Fruit fly (Drosophila melanogaster) whole organism, adult: ENCODE data around the gene Or82a.

Experiments used
- CG11617 ChIP-seq: fragments of 200-800 bp; sonication (Bioruptor generic); optimal IDR thresholded peaks from 2 replicates; lab custom pipeline; 2017; ENCODE audit warnings: mild to moderate bottlenecking, missing biosample characterization, missing genetic modification reagents, missing genetic modification characterization
- CG12768 ChIP-seq: fragments of 200-800 bp; sonication (Bioruptor generic); optimal IDR thresholded peaks from 2 replicates; lab custom pipeline; 2017; ENCODE audit warnings: missing biosample characterization, missing genetic modification characterization, mild to moderate bottlenecking, moderate library complexity, missing genetic modification reagents
- CG14711 ChIP-seq: fragments of 200-800 bp; sonication (Bioruptor generic); optimal IDR thresholded peaks from 2 replicates; lab custom pipeline; 2018; ENCODE audit warnings: missing biosample characterization, mild to moderate bottlenecking, missing genetic modification characterization, moderate library complexity
- CG1620 ChIP-seq: fragments of 200-800 bp; sonication (Bioruptor generic); optimal IDR thresholded peaks from 2 replicates; lab custom pipeline; 2016; ENCODE audit warnings: missing biosample characterization, missing genetic modification characterization
- CG33017 ChIP-seq: fragments of 200-800 bp; sonication (Bioruptor generic); optimal IDR thresholded peaks from 2 replicates; lab custom pipeline; 2018; ENCODE audit warnings: missing biosample characterization, mild to moderate bottlenecking, missing genetic modification characterization, moderate library complexity
- CG5204 ChIP-seq: fragments of 200-800 bp; sonication (Bioruptor generic); optimal IDR thresholded peaks from 2 replicates; lab custom pipeline; 2016; ENCODE audit warnings: missing biosample characterization, missing genetic modification characterization
- CG7045 ChIP-seq: fragments of 200-800 bp; sonication (Bioruptor generic); optimal IDR thresholded peaks from 2 replicates; lab custom pipeline; 2017; ENCODE audit warnings: missing biosample characterization, mild to moderate bottlenecking, missing genetic modification characterization
- CG7101 ChIP-seq: fragments of 200-800 bp; sonication (Bioruptor generic); optimal IDR thresholded peaks from 2 replicates; lab custom pipeline; 2018; ENCODE audit warnings: missing biosample characterization, mild to moderate bottlenecking, missing genetic modification characterization, moderate library complexity
- Clk ChIP-seq: fragments of 200-800 bp; sonication (Bioruptor generic); optimal IDR thresholded peaks from 2 replicates; lab custom pipeline; 2017; ENCODE audit warnings: missing biosample characterization, missing genetic modification characterization
- Crg-1 ChIP-seq: fragments of 200-800 bp; sonication (Bioruptor generic); optimal IDR thresholded peaks from 2 replicates; lab custom pipeline; 2016; ENCODE audit warnings: missing biosample characterization, missing genetic modification characterization
- Hr96 ChIP-seq: fragments of 200-800 bp; sonication (Bioruptor generic); optimal IDR thresholded peaks from 2 replicates; lab custom pipeline; 2016; ENCODE audit warnings: missing biosample characterization, missing genetic modification characterization
- Mnt ChIP-seq: fragments of 200-800 bp; sonication (Bioruptor generic); optimal IDR thresholded peaks from 2 replicates; lab custom pipeline; 2016; ENCODE audit warnings: missing biosample characterization, mild to moderate bottlenecking, missing genetic modification characterization
- bab1 ChIP-seq: fragments of 200-800 bp; sonication (Bioruptor generic); optimal IDR thresholded peaks from 3 replicates; lab custom pipeline; 2019; ENCODE audit warnings: missing biosample characterization, mild to moderate bottlenecking, missing genetic modification characterization, moderate library complexity
- cic ChIP-seq: fragments of 200-800 bp; sonication (Bioruptor generic); optimal IDR thresholded peaks from 2 replicates; lab custom pipeline; 2017; ENCODE audit warnings: missing biosample characterization, mild to moderate bottlenecking, missing genetic modification characterization, moderate library complexity
- cnc ChIP-seq, 2 experiments: fragments of >200 bp; optimal IDR thresholded peaks; 2 replicates each; lab custom pipeline; 2017
- kay ChIP-seq: fragments of 200-800 bp; sonication (Bioruptor generic); peaks from one replicate; lab custom pipeline; 2016; ENCODE audit warnings: missing biosample characterization, missing genetic modification characterization, borderline replicate concordance
- ovo ChIP-seq: fragments of 200-800 bp; sonication (Bioruptor generic); optimal IDR thresholded peaks from 2 replicates; lab custom pipeline; 2016; ENCODE audit warnings: missing biosample characterization, missing genetic modification characterization
- pad ChIP-seq: fragments of 200-800 bp; sonication (Bioruptor generic); optimal IDR thresholded peaks from 3 replicates; lab custom pipeline; 2017; ENCODE audit warnings: missing biosample characterization, missing genetic modification characterization, mild to moderate bottlenecking, moderate library complexity, missing genetic modification reagents
- tj ChIP-seq: fragments of 200-800 bp; sonication (Bioruptor generic); optimal IDR thresholded peaks from 3 replicates; lab custom pipeline; 2017; ENCODE audit warnings: missing biosample characterization, mild to moderate bottlenecking, missing genetic modification characterization, moderate library complexity
- toe ChIP-seq: fragments of 200-800 bp; sonication (Bioruptor generic); optimal IDR thresholded peaks from 2 replicates; lab custom pipeline; 2016; ENCODE audit warnings: missing biosample characterization, missing genetic modification characterization

Gene Or82a

dm6 chr3R:4246578-4247070 lies 10.1 kb upstream of the Or82a start, which contains the start of gene TwdlF:
Gene TwdlF (plus strand): TSS chr3R:4247020.
- TF ChIP-seq CG33017 (tag; lab: Kevin White, UChicago) (no peak), Mnt (GFP tag; lab: Kevin White, UChicago) (no peak), bab1 (GFP tag; lab: Kevin White, UChicago) (no peak), ovo (GFP tag; lab: Kevin White, UChicago) (no peak), Clk (GFP tag; lab: Kevin White, UChicago) (no peak), cnc (optimal IDR thresholded peaks at IDR 0.05; lab: Kevin White, UChicago) (no peak), toe (GFP tag; lab: Kevin White, UChicago) (no peak), CG11617 (GFP tag; lab: Kevin White, UChicago) (no peak), tj (GFP tag; lab: Kevin White, UChicago) (no peak), pad (GFP tag; lab: Kevin White, UChicago) (no peak), CG14711 (tag; lab: Kevin White, UChicago) (no peak), CG5204 (GFP tag; lab: Kevin White, UChicago) (no peak)

DNA sequence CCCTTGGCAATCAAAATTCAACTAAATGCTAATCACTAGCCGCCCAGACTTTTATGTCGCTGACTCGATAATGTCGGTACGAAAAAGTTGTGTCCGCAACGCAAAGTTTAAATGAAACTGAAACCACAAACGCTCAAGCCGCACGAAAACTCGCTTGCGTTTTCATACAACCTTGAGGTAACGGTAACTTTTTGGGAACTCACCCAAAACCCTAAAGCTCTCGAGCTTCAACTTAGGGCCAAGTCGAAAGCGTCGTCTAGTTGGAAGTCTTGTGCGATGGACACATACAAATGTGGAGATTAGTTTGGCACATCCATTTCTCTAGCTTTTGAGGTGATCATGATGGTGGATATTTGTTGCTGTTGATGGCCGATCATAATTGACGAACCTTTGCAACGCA lies 6.8 kb upstream of the Or82a start:
- TF ChIP-seq tj (GFP tag; lab: Kevin White, UChicago), result no peak
- TF ChIP-seq CG7101 (tag; lab: Kevin White, UChicago), result no peak
- no peak for TF ChIP-seq CG1620 (GFP tag; lab: Kevin White, UChicago)
- TF ChIP-seq kay, result no peak
- no peak for TF ChIP-seq CG14711 (tag; lab: Kevin White, UChicago)
- TF ChIP-seq pad (GFP tag; lab: Kevin White, UChicago), result no peak

DNA sequence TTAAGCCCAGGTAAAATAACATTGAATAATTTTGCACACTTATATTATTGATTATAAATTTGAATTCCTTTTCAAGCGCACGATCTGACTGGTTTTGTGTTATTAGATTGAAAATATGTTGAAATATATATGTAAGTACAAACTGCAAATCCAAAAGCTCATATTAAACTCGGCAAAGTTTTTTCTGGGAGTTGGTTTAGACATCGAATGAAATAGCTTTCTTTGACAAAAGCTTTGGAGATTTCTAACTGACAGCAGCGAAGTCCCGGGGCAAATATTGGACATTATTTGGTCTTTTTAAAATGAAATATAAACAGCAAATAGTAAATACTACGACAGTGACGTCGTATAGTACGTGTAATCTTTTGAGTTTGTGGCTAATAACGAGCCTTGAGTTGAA lies 5.5 kb upstream of the Or82a start, which contains the start of gene TwdlG:
Gene TwdlG (minus strand): TSS at position 101 of the 400 bp plus-strand sequence.
- TF ChIP-seq pad (GFP tag; lab: Kevin White, UChicago), result no peak
- TF ChIP-seq kay, result peak; percentile 74
- no peak for TF ChIP-seq CG12768
- TF ChIP-seq CG33017 (tag; lab: Kevin White, UChicago), result no peak

dm6 chr3R:4252943-4253342 lies 3.8 kb upstream of the Or82a start, which contains the start of gene CG14644:
Gene CG14644 (minus strand): TSS chr3R:4253043.
- no peak for TF ChIP-seq CG1620 (GFP tag; lab: Kevin White, UChicago)
- TF ChIP-seq CG14711 (tag; lab: Kevin White, UChicago), result no peak
- no peak for TF ChIP-seq tj (GFP tag; lab: Kevin White, UChicago)
- TF ChIP-seq ovo (GFP tag; lab: Kevin White, UChicago), result no peak
- TF ChIP-seq Crg-1, result no peak
- TF ChIP-seq cnc (optimal IDR thresholded peaks at IDR 0.05; lab: Kevin White, UChicago), result no peak

DNA sequence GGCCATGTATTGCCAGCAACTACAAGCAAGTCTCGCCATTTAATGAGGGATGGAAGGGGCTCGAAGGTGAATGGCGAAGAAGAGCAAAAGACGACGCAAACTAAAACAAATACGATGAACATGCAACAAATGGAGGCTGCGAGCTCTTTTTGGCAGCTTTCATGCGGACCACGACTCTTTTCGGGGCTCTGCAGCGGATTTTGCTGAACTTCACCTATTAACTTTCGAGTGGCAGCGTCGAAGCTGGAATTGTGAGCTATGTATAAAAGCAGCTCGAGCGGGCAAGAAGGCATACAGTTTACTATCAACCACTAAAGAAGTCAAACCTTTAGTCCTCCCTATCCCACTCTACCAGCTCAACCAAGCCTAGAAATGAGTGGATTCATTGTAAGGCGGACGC lies 2.4 kb upstream of the Or82a start, which contains the start of gene TwdlV:
Gene TwdlV (plus strand): TSS at position 301 of the 400 bp plus-strand sequence.
- TF ChIP-seq CG5204 (GFP tag; lab: Kevin White, UChicago) (no peak), kay (no peak), CG7101 (tag; lab: Kevin White, UChicago) (no peak), bab1 (GFP tag; lab: Kevin White, UChicago) (no peak), pad (GFP tag; lab: Kevin White, UChicago) (no peak), tj (GFP tag; lab: Kevin White, UChicago) (no peak), CG12768 (no peak)

DNA sequence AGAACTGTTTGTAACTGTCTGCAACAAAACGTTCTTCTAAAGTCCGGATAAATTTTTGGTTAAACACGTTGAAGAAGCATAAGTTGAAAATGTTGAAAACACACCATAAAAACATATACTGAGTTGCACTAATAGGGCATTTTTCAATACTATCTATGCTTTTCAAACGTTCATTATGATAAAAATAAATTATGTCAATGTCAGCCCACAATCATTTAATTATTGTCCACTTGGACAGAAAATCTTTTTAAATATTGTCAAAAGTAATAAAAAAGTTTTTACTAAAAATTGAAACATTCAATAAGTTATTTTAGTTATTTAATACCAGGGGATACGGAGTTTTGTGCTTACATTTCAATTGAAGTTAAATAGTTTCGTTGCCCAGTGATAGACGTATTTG lies 9.7 kb downstream of the Or82a start, which contains the start of gene CG1092:
Gene CG1092 (plus strand): TSS at position 301 of the 400 bp plus-strand sequence.
- peak; percentile 17 for TF ChIP-seq kay
- TF ChIP-seq CG1620 (GFP tag; lab: Kevin White, UChicago), result no peak
- no peak for TF ChIP-seq bab1 (GFP tag; lab: Kevin White, UChicago)

dm6 chr3R:4268339-4268738 lies 11.6 kb downstream of the Or82a start:
- TF ChIP-seq tj (GFP tag; lab: Kevin White, UChicago) (no peak), Clk (GFP tag; lab: Kevin White, UChicago) (no peak), CG14711 (tag; lab: Kevin White, UChicago) (no peak), ovo (GFP tag; lab: Kevin White, UChicago) (no peak), CG11617 (GFP tag; lab: Kevin White, UChicago) (no peak), CG33017 (tag; lab: Kevin White, UChicago) (no peak), Crg-1 (no peak), CG1620 (GFP tag; lab: Kevin White, UChicago) (no peak), Hr96 (GFP tag; lab: Kevin White, UChicago) (no peak), toe (GFP tag; lab: Kevin White, UChicago) (no peak), CG7045 (no peak), kay (no peak), CG12768 (no peak), pad (GFP tag; lab: Kevin White, UChicago) (no peak), cnc (optimal IDR thresholded peaks at IDR 0.05; lab: Kevin White, UChicago) (no peak), CG7101 (tag; lab: Kevin White, UChicago) (no peak), cic (GFP tag; lab: Kevin White, UChicago) (no peak)
